Fruit fly (Drosophila melanogaster) whole organism, embryonic: ENCODE data around the gene CG12182.

ENCODE experiments used
- CG10274 ChIP-seq: fragments of 200-800 bp; sonication (Bioruptor generic); optimal IDR thresholded peaks from 3 replicates; lab custom pipeline; 2017; ENCODE audit warnings: missing biosample characterization, mild to moderate bottlenecking, missing genetic modification characterization
- CG10321 ChIP-seq: fragments of 200-800 bp; sonication (Bioruptor generic); IDR thresholded peaks from 2 replicates; pipeline ENCODE4 v1.3.6; 2022; ENCODE audit warnings: missing biosample characterization, missing genetic modification characterization
- CG10431 ChIP-seq: fragments of 200-800 bp; sonication (Bioruptor generic); optimal IDR thresholded peaks from 3 replicates; lab custom pipeline; 2018; ENCODE audit warnings: missing biosample characterization, mild to moderate bottlenecking, missing genetic modification characterization
- CG10543 ChIP-seq: fragments of 200-800 bp; sonication (Bioruptor generic); optimal IDR thresholded peaks from 3 replicates; lab custom pipeline; 2017; ENCODE audit warnings: missing biosample characterization, mild to moderate bottlenecking, missing genetic modification characterization, moderate library complexity
- CG11504 ChIP-seq: fragments of 200-800 bp; sonication (Bioruptor generic); optimal IDR thresholded peaks from 3 replicates; lab custom pipeline; 2019; ENCODE audit warnings: missing biosample characterization, mild to moderate bottlenecking, missing genetic modification characterization, moderate library complexity
- CG12659 ChIP-seq: fragments of 200-800 bp; sonication (Bioruptor generic); optimal IDR thresholded peaks from 3 replicates; lab custom pipeline; 2017; ENCODE audit warnings: mild to moderate bottlenecking, missing biosample characterization, missing genetic modification reagents, missing genetic modification characterization
- CG12769 ChIP-seq: fragments of 200-800 bp; sonication (Bioruptor generic); optimal IDR thresholded peaks from 2 replicates; lab custom pipeline; 2019; ENCODE audit warnings: missing biosample characterization, mild to moderate bottlenecking, missing genetic modification characterization, moderate library complexity
- CG18764 ChIP-seq: fragments of 200-800 bp; sonication (Bioruptor generic); optimal IDR thresholded peaks from 3 replicates; lab custom pipeline; 2016; ENCODE audit warnings: missing biosample characterization, missing genetic modification characterization
- CG2116 ChIP-seq: fragments of 200-800 bp; sonication (Bioruptor generic); optimal IDR thresholded peaks from 3 replicates; lab custom pipeline; 2018; ENCODE audit warnings: missing biosample characterization, mild to moderate bottlenecking, missing genetic modification characterization
- CG30020 ChIP-seq: fragments of 200-800 bp; optimal IDR thresholded peaks from 2 replicates; lab custom pipeline; 2019; ENCODE audit warnings: missing biosample characterization, mild to moderate bottlenecking, missing genetic modification characterization, moderate library complexity
- CG31224 ChIP-seq: fragments of 200-800 bp; sonication (Bioruptor generic); IDR thresholded peaks from 2 replicates; pipeline ENCODE4 v1.3.6; 2022; ENCODE audit warnings: missing biosample characterization, missing genetic modification characterization
- CG3163 ChIP-seq: fragments of 200-800 bp; sonication (Bioruptor generic); optimal IDR thresholded peaks from 3 replicates; lab custom pipeline; 2016; ENCODE audit warnings: missing biosample characterization, missing genetic modification characterization
- CG4424 ChIP-seq: fragments of 200-800 bp; sonication (Bioruptor generic); optimal IDR thresholded peaks from 3 replicates; lab custom pipeline; 2016; ENCODE audit warnings: missing biosample characterization, missing genetic modification characterization
- CG6765 ChIP-seq: fragments of 200-800 bp; sonication (Bioruptor generic); optimal IDR thresholded peaks from 3 replicates; lab custom pipeline; 2017; ENCODE audit warnings: missing biosample characterization, mild to moderate bottlenecking, missing genetic modification characterization
- CG6791 ChIP-seq: fragments of 200-800 bp; sonication (Bioruptor generic); IDR thresholded peaks from 3 replicates; pipeline ENCODE4 v1.3.6; 2022; ENCODE audit warnings: missing biosample characterization, missing genetic modification characterization; ENCODE audit not compliant: partially characterized antibody
- CG8388 ChIP-seq: fragments of 200-800 bp; sonication (Bioruptor generic); optimal IDR thresholded peaks from 2 replicates; lab custom pipeline; 2019; ENCODE audit warnings: missing biosample characterization, mild to moderate bottlenecking, missing genetic modification characterization, moderate library complexity
- CG8478 ChIP-seq: fragments of >200 bp; optimal IDR thresholded peaks from 2 replicates; lab custom pipeline; 2018
- CG8944 ChIP-seq: fragments of 200-800 bp; sonication (Bioruptor generic); optimal IDR thresholded peaks from 3 replicates; lab custom pipeline; 2016; ENCODE audit warnings: missing biosample characterization, missing genetic modification characterization
- CG9215 ChIP-seq: fragments of 200-800 bp; sonication (Bioruptor generic); IDR thresholded peaks from 2 replicates; pipeline ENCODE4 v1.3.6; 2022; ENCODE audit warnings: missing biosample characterization, missing genetic modification characterization
- CG9727 ChIP-seq: fragments of 200-800 bp; sonication (Bioruptor generic); optimal IDR thresholded peaks from 3 replicates; lab custom pipeline; 2017; ENCODE audit warnings: missing biosample characterization, mild to moderate bottlenecking, missing genetic modification characterization
- D19A ChIP-seq: fragments of 200-800 bp; optimal IDR thresholded peaks from 3 replicates; lab custom pipeline; 2019; ENCODE audit warnings: missing biosample characterization, mild to moderate bottlenecking, missing genetic modification characterization, moderate library complexity
- Dek ChIP-seq: fragments of 200-800 bp; sonication (Bioruptor generic); optimal IDR thresholded peaks from 3 replicates; lab custom pipeline; 2019; ENCODE audit warnings: missing biosample characterization, mild to moderate bottlenecking, missing genetic modification characterization, moderate library complexity
- Dref ChIP-seq: fragments of 200-800 bp; sonication (Bioruptor generic); IDR thresholded peaks from 2 replicates; pipeline ENCODE4 v1.3.6; 2022; ENCODE audit warnings: missing biosample characterization, missing genetic modification characterization
- Elba2 ChIP-seq: fragments of 200-800 bp; sonication (Bioruptor generic); optimal IDR thresholded peaks from 3 replicates; lab custom pipeline; 2016; ENCODE audit warnings: missing biosample characterization, missing genetic modification characterization
- Fer2 ChIP-seq: fragments of 200-800 bp; sonication (Bioruptor generic); optimal IDR thresholded peaks from 2 replicates; lab custom pipeline; 2018; ENCODE audit warnings: missing biosample characterization, mild to moderate bottlenecking, missing genetic modification characterization, moderate library complexity
- H2.0 ChIP-seq: fragments of 200-800 bp; sonication (Bioruptor generic); IDR thresholded peaks from 2 replicates; pipeline ENCODE4 v1.3.6; 2022; ENCODE audit warnings: missing biosample characterization, missing genetic modification characterization
- HLH3B ChIP-seq: fragments of 200-800 bp; sonication (Bioruptor generic); IDR thresholded peaks from 2 replicates; pipeline ENCODE4 v1.3.6; 2022; ENCODE audit warnings: missing biosample characterization, missing genetic modification characterization
- Hey ChIP-seq: fragments of 200-800 bp; sonication (Bioruptor generic); optimal IDR thresholded peaks from 3 replicates; lab custom pipeline; 2018; ENCODE audit warnings: missing biosample characterization, mild to moderate bottlenecking, missing genetic modification characterization
- Hr3 ChIP-seq: fragments of 200-800 bp; sonication (Bioruptor generic); optimal IDR thresholded peaks from 3 replicates; lab custom pipeline; 2016; ENCODE audit warnings: missing biosample characterization, missing genetic modification characterization
- Hr51 ChIP-seq, 2 experiments: fragments of 200-800 bp; sonication (Bioruptor generic); optimal IDR thresholded peaks; 2 replicates in 1 of 2; 3 replicates in 1 of 2; lab custom pipeline; 2016 to 2018; ENCODE audit warnings: missing biosample characterization in 2 of 2, missing genetic modification characterization in 2 of 2, mild to moderate bottlenecking in 1 of 2, moderate library complexity in 1 of 2
- MBD-R2 ChIP-seq: fragments of 200-800 bp; sonication (Bioruptor generic); IDR thresholded peaks from 2 replicates; pipeline ENCODE4 v1.3.6; 2022; ENCODE audit warnings: missing biosample characterization, missing genetic modification characterization
- NFAT ChIP-seq: fragments of 200-800 bp; sonication (Bioruptor generic); IDR thresholded peaks from 2 replicates; pipeline ENCODE4 v1.3.6; 2022; ENCODE audit warnings: missing biosample characterization, missing genetic modification characterization
- Poxn ChIP-seq: fragments of 200-800 bp; sonication (Bioruptor generic); IDR thresholded peaks from 2 replicates; pipeline ENCODE4 v1.3.6; 2022; ENCODE audit warnings: missing biosample characterization, missing genetic modification characterization
- bcd ChIP-seq: fragments of 200-800 bp; sonication (Bioruptor generic); optimal IDR thresholded peaks from 2 replicates; lab custom pipeline; 2017; ENCODE audit warnings: missing biosample characterization, mild to moderate bottlenecking, missing genetic modification characterization
- cas ChIP-seq: fragments of 200-800 bp; sonication (Bioruptor generic); IDR thresholded peaks from 2 replicates; pipeline ENCODE4 v1.3.6; 2022; ENCODE audit warnings: missing biosample characterization, missing genetic modification characterization
- dimm ChIP-seq: fragments of 200-800 bp; sonication (Bioruptor generic); IDR thresholded peaks from 2 replicates; pipeline ENCODE4 v1.3.6; 2022; ENCODE audit warnings: missing biosample characterization, missing genetic modification characterization
- dysf ChIP-seq: fragments of 200-800 bp; sonication (Bioruptor generic); IDR thresholded peaks from 3 replicates; pipeline ENCODE4 v1.3.6; 2022; ENCODE audit warnings: missing biosample characterization, missing genetic modification characterization
- emc ChIP-seq: fragments of 200-800 bp; sonication (Bioruptor generic); optimal IDR thresholded peaks from 2 replicates; lab custom pipeline; 2016; ENCODE audit warnings: missing biosample characterization, missing genetic modification characterization
- ewg ChIP-seq: fragments of 200-800 bp; sonication (Bioruptor generic); optimal IDR thresholded peaks from 3 replicates; lab custom pipeline; 2017; ENCODE audit warnings: mild to moderate bottlenecking, missing biosample characterization, missing genetic modification reagents, missing genetic modification characterization
- ham ChIP-seq: fragments of 200-800 bp; sonication (Bioruptor generic); IDR thresholded peaks from 2 replicates; pipeline ENCODE4 v1.3.6; 2022; ENCODE audit warnings: missing biosample characterization, missing genetic modification characterization
- hkb ChIP-seq, 2 experiments: fragments of 200-800 bp in 1 of 2; fragments of >200 bp in 1 of 2; sonication (Bioruptor generic) in 1 of 2; IDR thresholded peaks in 1 of 2; optimal IDR thresholded peaks in 1 of 2; 2 replicates each; pipeline versions ENCODE4 v1.3.6 to Lab custom; 2017 to 2022; ENCODE audit warnings: missing biosample characterization in 1 of 2, missing genetic modification characterization in 1 of 2
- kni ChIP-seq: fragments of 200-800 bp; sonication (Bioruptor generic); optimal IDR thresholded peaks from 3 replicates; lab custom pipeline; 2017; ENCODE audit warnings: mild to moderate bottlenecking, missing biosample characterization, missing genetic modification reagents, missing genetic modification characterization
- lilli ChIP-seq: fragments of 200-800 bp; sonication (Bioruptor generic); optimal IDR thresholded peaks from 3 replicates; lab custom pipeline; 2016; ENCODE audit warnings: missing biosample characterization, missing genetic modification characterization
- nmo ChIP-seq: fragments of 200-800 bp; sonication (Bioruptor generic); optimal IDR thresholded peaks from 2 replicates; lab custom pipeline; 2018; ENCODE audit warnings: missing biosample characterization, mild to moderate bottlenecking, missing genetic modification characterization, moderate library complexity
- pita ChIP-seq: fragments of 200-800 bp; sonication (Bioruptor generic); optimal IDR thresholded peaks from 2 replicates; lab custom pipeline; 2017; ENCODE audit warnings: missing biosample characterization, mild to moderate bottlenecking, missing genetic modification characterization
- pnt ChIP-seq: fragments of 200-800 bp; sonication (Bioruptor generic); optimal IDR thresholded peaks from 3 replicates; lab custom pipeline; 2016; ENCODE audit warnings: missing biosample characterization, missing genetic modification characterization
- pum ChIP-seq: fragments of 200-800 bp; sonication (Bioruptor generic); optimal IDR thresholded peaks from 2 replicates; lab custom pipeline; 2016; ENCODE audit warnings: missing biosample characterization, missing genetic modification characterization
- run ChIP-seq: fragments of 200-800 bp; sonication (Bioruptor generic); optimal IDR thresholded peaks from 3 replicates; lab custom pipeline; 2018; ENCODE audit warnings: missing biosample characterization, mild to moderate bottlenecking, missing genetic modification characterization
- tap ChIP-seq: fragments of 200-800 bp; optimal IDR thresholded peaks from 3 replicates; lab custom pipeline; 2019; ENCODE audit warnings: missing biosample characterization, mild to moderate bottlenecking, missing genetic modification characterization, moderate library complexity

CG12182 gene

DNA sequence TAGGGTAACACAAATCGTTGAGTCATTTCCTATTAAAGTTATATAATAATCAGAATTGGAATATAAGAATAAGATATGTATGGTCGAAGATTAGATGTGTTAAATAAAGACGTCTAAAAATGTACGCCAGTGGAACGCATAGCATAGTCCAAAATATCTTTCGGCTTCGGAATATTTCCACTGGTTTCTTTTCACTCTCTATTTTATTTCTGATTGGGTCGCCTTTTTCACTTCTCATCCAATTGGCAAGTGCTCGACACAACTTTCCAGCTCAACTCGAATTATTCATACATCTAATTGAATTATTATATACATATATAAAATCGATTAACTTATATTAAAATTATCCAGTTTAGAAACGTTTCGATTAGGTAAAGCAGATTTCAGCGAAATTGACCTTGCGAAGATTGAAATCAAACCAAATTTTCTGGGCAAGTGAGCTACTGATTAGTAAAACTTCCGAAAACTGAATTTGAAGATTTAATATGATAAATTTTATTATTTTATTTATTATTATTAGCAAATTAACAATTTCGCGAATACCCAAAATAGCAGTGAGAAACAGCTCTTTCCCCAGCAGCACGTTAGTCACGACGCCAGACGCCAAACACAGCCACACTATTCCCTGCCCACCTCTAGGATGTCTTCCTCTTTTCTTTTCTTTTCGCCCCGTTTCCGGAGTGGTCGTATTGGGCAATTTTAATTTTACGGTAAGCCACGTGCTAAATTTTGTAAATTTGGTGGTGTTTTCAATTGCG, 12.4 kb downstream of the CG12182 start, which contains the start of gene RpL8 (continued):
- TF ChIP-seq kni (GFP tag; lab: Kevin White, UChicago) (peak; percentile 59), HLH3B (peak; percentile 73), cas (GFP tag; lab: Robert Waterston, UW) (peak; percentile 52; the same call in 1 of the 2 replicates), CG18764 (GFP tag; lab: Kevin White, UChicago) (peak; percentile 71), ham (GFP tag; lab: Robert Waterston, UW) (peak; percentile 64; the same call in 1 of the 2 replicates), CG11504 (peak; percentile 65), CG12659 (GFP tag; lab: Kevin White, UChicago) (peak; percentile 96), pnt (GFP tag; lab: Kevin White, UChicago) (peak; percentile 27), CG6765 (GFP tag; lab: Kevin White, UChicago) (peak; percentile 94), CG10543 (peak; percentile 91), CG31224 (GFP tag; lab: Robert Waterston, UW) (peak; percentile 67), CG8944 (peak; percentile 63), CG6791 (GFP tag; lab: Robert Waterston, UW) (peak; percentile 70), CG8388 (peak; percentile 62), emc (GFP tag; lab: Kevin White, UChicago) (peak; percentile 80), Hr3 (peak; percentile 68), CG9727 (GFP tag; lab: Kevin White, UChicago) (peak; percentile 86), Hr51 (GFP tag; optimal IDR thresholded peaks at IDR 0.05; lab: Kevin White, UChicago) (peak; percentile 65 to 81), dimm (GFP tag; lab: Robert Waterston, UW) (peak; percentile 66), D19A (tag; lab: Kevin White, UChicago) (peak; percentile 57), CG12769 (tag; lab: Kevin White, UChicago) (peak; percentile 79), MBD-R2 (GFP tag; lab: Robert Waterston, UW) (peak; percentile 56; the same call in 1 of the 2 replicates), Dek (peak; percentile 57), ewg (GFP tag; lab: Kevin White, UChicago) (peak; percentile 72), pum (GFP tag; lab: Kevin White, UChicago) (peak; percentile 66), hkb (optimal IDR thresholded peaks at IDR 0.05; lab: Kevin White, UChicago) (no peak), hkb (GFP tag; IDR thresholded peaks at IDR 0.05; lab: Robert Waterston, UW) (peak; percentile 86), CG3163 (GFP tag; lab: Kevin White, UChicago) (peak; percentile 50), H2.0 (peak; percentile 86), pita (GFP tag; lab: Kevin White, UChicago) (no peak), nmo (GFP tag; lab: Kevin White, UChicago) (peak; percentile 72), dysf (GFP tag; lab: Robert Waterston, UW) (peak; percentile 82), CG10274 (GFP tag; lab: Kevin White, UChicago) (peak; percentile 65), run (tag; lab: Kevin White, UChicago) (peak; percentile 30), CG2116 (peak; percentile 73), CG30020 (tag; lab: Kevin White, UChicago) (peak; percentile 84), Poxn (0 out of 2 replicates have a peak, but pooled peaks have one; percentile 7), CG4424 (GFP tag; lab: Kevin White, UChicago) (peak; percentile 63), Dref (peak; percentile 55), CG10321 (GFP tag; lab: Robert Waterston, UW) (peak; percentile 63), tap (tag; lab: Kevin White, UChicago) (peak; percentile 25), Fer2 (tag; lab: Kevin White, UChicago) (peak; percentile 55), CG10431 (GFP tag; lab: Kevin White, UChicago) (peak; percentile 85), lilli (peak; percentile 74), NFAT (GFP tag; lab: Robert Waterston, UW) (peak; percentile 88), CG9215 (GFP tag; lab: Robert Waterston, UW) (peak; percentile 66), CG8478 (no peak), Hey (tag; lab: Kevin White, UChicago) (peak; percentile 69), Elba2 (GFP tag; lab: Kevin White, UChicago) (peak; percentile 84), bcd (GFP tag; lab: Kevin White, UChicago) (peak; percentile 88)
